Worm (Caenorhabditis elegans): ENCODE measurements around the gene nmy-3.

nmy-3 gene

DNA sequence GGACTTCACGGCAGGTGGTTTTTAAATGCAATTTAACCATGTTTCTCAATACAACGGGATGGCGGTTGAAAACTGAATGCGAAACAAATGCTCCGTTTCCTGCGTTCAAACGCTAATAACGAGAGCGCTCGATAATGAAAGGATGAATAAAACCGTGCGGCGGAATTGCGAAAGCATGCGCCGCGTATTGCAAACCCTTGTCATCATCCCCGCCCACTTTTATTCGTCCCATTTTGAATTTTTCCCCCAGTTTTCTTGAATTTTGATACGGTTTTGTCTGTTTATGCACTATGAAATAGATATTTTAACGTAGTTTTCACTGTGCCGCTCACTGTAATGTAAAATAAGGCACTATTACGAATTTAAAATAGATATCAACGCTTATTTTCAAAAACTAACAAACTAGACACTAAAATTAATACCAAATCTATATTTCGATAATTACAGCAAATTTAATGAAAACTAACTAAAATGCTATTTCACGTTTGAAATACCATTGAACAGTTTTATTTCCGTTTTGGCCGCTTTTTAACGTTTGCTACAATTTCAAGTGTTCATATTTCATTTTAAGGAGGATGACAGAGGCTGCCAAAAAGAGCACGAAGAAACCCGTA lies 41.9 kb downstream of the nmy-3 start, which contains the start of the genes F49C12.9 and rpn-7 (continued):
- peak; percentile 34 for TF ChIP-seq ceh-18 (tag; optimal IDR thresholded peaks at IDR 0.05)
- peak; percentile 64 for TF ChIP-seq ceh-6 (GFP tag; optimal IDR thresholded peaks at IDR 0.05)
- peak; percentile 23 for TF ChIP-seq C08G9.2 (tag; optimal IDR thresholded peaks at IDR 0.05)
- TF ChIP-seq fax-1 (tag; optimal IDR thresholded peaks at IDR 0.05), result peak; percentile 43
- peak; percentile 64 for TF ChIP-seq ceh-31 (tag; optimal IDR thresholded peaks at IDR 0.05)
- peak; percentile 59 for TF ChIP-seq hlh-15 (tag; optimal IDR thresholded peaks at IDR 0.05)
- peak; percentile 28 for TF ChIP-seq eyg-1 (tag; optimal IDR thresholded peaks at IDR 0.05)
- TF ChIP-seq ceh-48 (tag; optimal IDR thresholded peaks at IDR 0.05), result peak; percentile 59
- no peak for TF ChIP-seq ama-1 (optimal IDR thresholded peaks at IDR 0.05)
- TF ChIP-seq che-1 (tag; optimal IDR thresholded peaks at IDR 0.05), result peak; percentile 43
- TF ChIP-seq pha-4 (tag; optimal IDR thresholded peaks at IDR 0.05), result no peak
- TF ChIP-seq gmeb-2 (tag; optimal IDR thresholded peaks at IDR 0.05), result no peak
- peak; percentile 82 for TF ChIP-seq elt-2 (tag; optimal IDR thresholded peaks at IDR 0.05)
- peak; percentile 0 for TF ChIP-seq ahr-1 (tag; optimal IDR thresholded peaks at IDR 0.05)
- TF ChIP-seq hlh-8 (tag; optimal IDR thresholded peaks at IDR 0.05), result no peak
- TF ChIP-seq pat-9 (tag; optimal IDR thresholded peaks at IDR 0.05), result peak; percentile 64
- TF ChIP-seq fkh-6 (tag; optimal IDR thresholded peaks at IDR 0.05), result peak; percentile 65
- TF ChIP-seq ceh-19 (GFP tag; optimal IDR thresholded peaks at IDR 0.05), result peak; percentile 60
- no peak for TF ChIP-seq ceh-22 (tag; optimal IDR thresholded peaks at IDR 0.05)
- no peak for TF ChIP-seq unc-55 (GFP tag; optimal IDR thresholded peaks at IDR 0.05)
- peak; percentile 62 for TF ChIP-seq ceh-2 (tag; optimal IDR thresholded peaks at IDR 0.05)

DNA sequence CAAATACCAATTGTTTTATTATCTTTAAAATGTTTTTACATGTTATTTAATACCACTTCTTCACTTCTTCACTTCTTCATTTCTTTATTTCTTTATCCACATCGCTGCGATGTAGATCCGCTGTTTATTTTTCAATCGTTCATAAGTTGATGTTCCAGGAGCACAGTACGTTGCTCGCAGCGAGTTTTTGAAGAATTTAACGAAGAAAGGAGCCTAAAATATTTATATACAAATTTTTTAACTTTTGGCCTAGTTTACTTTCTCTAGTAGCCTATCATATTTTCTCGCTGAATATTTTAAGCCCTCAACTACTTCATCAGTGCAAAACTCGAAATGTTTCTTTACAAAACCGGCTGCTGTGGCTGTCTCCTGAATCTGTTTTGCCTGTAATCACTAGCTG lies 43.9 kb downstream of the nmy-3 start:
- TF ChIP-seq T23F11.4 (GFP tag; optimal IDR thresholded peaks at IDR 0.05) (no peak), ceh-48 (tag; optimal IDR thresholded peaks at IDR 0.05) (no peak), pha-2 (tag; optimal IDR thresholded peaks at IDR 0.05) (no peak), K02D7.2 (tag; optimal IDR thresholded peaks at IDR 0.05) (no peak), hlh-6 (tag; optimal IDR thresholded peaks at IDR 0.05) (no peak), syd-9 (tag; optimal IDR thresholded peaks at IDR 0.05) (no peak), F13H6.1 (tag; optimal IDR thresholded peaks at IDR 0.05) (no peak), C08G9.2 (tag; optimal IDR thresholded peaks at IDR 0.05) (no peak), lim-6 (tag; optimal IDR thresholded peaks at IDR 0.05) (no peak), pax-1 (tag; optimal IDR thresholded peaks at IDR 0.05) (no peak), elt-4 (tag; optimal IDR thresholded peaks at IDR 0.05) (no peak), fkh-10 (GFP tag; optimal IDR thresholded peaks at IDR 0.05) (no peak), elt-2 (tag; optimal IDR thresholded peaks at IDR 0.05) (no peak), ceh-2 (tag; optimal IDR thresholded peaks at IDR 0.05) (no peak), K09A11.1 (tag; optimal IDR thresholded peaks at IDR 0.05; ENCODE audit: insufficient read depth) (no peak), ceh-9 (tag; optimal IDR thresholded peaks at IDR 0.05) (no peak), ceh-22 (tag; optimal IDR thresholded peaks at IDR 0.05) (no peak)

- no peak for TF ChIP-seq F13H6.1 (tag; optimal IDR thresholded peaks at IDR 0.05)
- TF ChIP-seq hlh-15 (tag; optimal IDR thresholded peaks at IDR 0.05), result no peak
- no peak for TF ChIP-seq pax-1 (tag; optimal IDR thresholded peaks at IDR 0.05)
- TF ChIP-seq rnt-1 (tag; optimal IDR thresholded peaks at IDR 0.05), result no peak
- TF ChIP-seq C38D4.7 (GFP tag; optimal IDR thresholded peaks at IDR 0.05), result no peak
- no peak for TF ChIP-seq ceh-30 (tag; optimal IDR thresholded peaks at IDR 0.05)
- no peak for TF ChIP-seq Y22D7AL.16 (tag; optimal IDR thresholded peaks at IDR 0.05)
- TF ChIP-seq sox-2 (GFP tag; IDR thresholded peaks at IDR 0.05), result no peak
- TF ChIP-seq eyg-1 (tag; optimal IDR thresholded peaks at IDR 0.05), result no peak
- no peak for TF ChIP-seq madf-2 (tag; optimal IDR thresholded peaks at IDR 0.05)
- TF ChIP-seq dmd-4 (tag; optimal IDR thresholded peaks at IDR 0.05; ENCODE audit: borderline replicate concordance), result no peak
- TF ChIP-seq zip-5 (tag; optimal IDR thresholded peaks at IDR 0.05), result no peak
- no peak for TF ChIP-seq sox-4 (tag; optimal IDR thresholded peaks at IDR 0.05)
- no peak for TF ChIP-seq ahr-1 (tag; optimal IDR thresholded peaks at IDR 0.05)
- no peak for TF ChIP-seq syd-9 (tag; optimal IDR thresholded peaks at IDR 0.05)
Observed at ce11 chrIV:9319080-9319479, 44.8 kb downstream of the nmy-3 start, which contains the start of the genes F49C12.11 and nemt-1. Gene F49C12.11 (plus strand): TSS chrIV:9319380. Gene nemt-1 (minus strand): TSS chrIV:9319439.
